Fruit fly (Drosophila melanogaster) whole organism, embryonic: ENCODE measurements around the gene Kdm3.
A peak's percentile ranks its signal among the peaks of the same experiment; 100 is the strongest.

ENCODE experiments used
- Aef1 ChIP-seq: fragments of 200-800 bp; sonication (Bioruptor generic); IDR thresholded peaks from 3 replicates; pipeline ENCODE4 v1.3.6; 2022; ENCODE audit warnings: missing biosample characterization, missing genetic modification characterization
- Atf3 ChIP-seq: fragments of 200-800 bp; sonication (Bioruptor generic); optimal IDR thresholded peaks from 3 replicates; lab custom pipeline; 2016; ENCODE audit warnings: missing biosample characterization, missing genetic modification characterization
- Atf6 ChIP-seq: fragments of 200-800 bp; sonication (Bioruptor generic); IDR thresholded peaks from 2 replicates; pipeline ENCODE4 v1.3.6; 2022; ENCODE audit warnings: missing biosample characterization, missing genetic modification characterization
- B-H2 ChIP-seq: fragments of 200-800 bp; sonication (Bioruptor generic); optimal IDR thresholded peaks from 2 replicates; lab custom pipeline; 2018; ENCODE audit warnings: missing biosample characterization, mild to moderate bottlenecking, missing genetic modification characterization
- BtbVII ChIP-seq: fragments of 200-800 bp; sonication (Bioruptor generic); optimal IDR thresholded peaks from 3 replicates; lab custom pipeline; 2017; ENCODE audit warnings: missing biosample characterization, mild to moderate bottlenecking, missing genetic modification characterization
- CG10267 ChIP-seq: fragments of 200-800 bp; sonication (Bioruptor generic); optimal IDR thresholded peaks from 2 replicates; lab custom pipeline; 2018; ENCODE audit warnings: missing biosample characterization, mild to moderate bottlenecking, missing genetic modification characterization, moderate library complexity
- CG10321 ChIP-seq: fragments of 200-800 bp; sonication (Bioruptor generic); IDR thresholded peaks from 2 replicates; pipeline ENCODE4 v1.3.6; 2022; ENCODE audit warnings: missing biosample characterization, missing genetic modification characterization
- CG10654 ChIP-seq: fragments of 200-800 bp; sonication (Bioruptor generic); optimal IDR thresholded peaks from 2 replicates; lab custom pipeline; 2016; ENCODE audit warnings: missing biosample characterization, missing genetic modification characterization
- CG1603 ChIP-seq: fragments of 200-800 bp; sonication (Bioruptor generic); optimal IDR thresholded peaks from 2 replicates; lab custom pipeline; 2019; ENCODE audit warnings: missing biosample characterization, mild to moderate bottlenecking, missing genetic modification characterization, moderate library complexity
- CG16779 ChIP-seq: fragments of 200-800 bp; sonication (Bioruptor generic); IDR thresholded peaks from 2 replicates; pipeline ENCODE4 v1.3.6; 2022; ENCODE audit warnings: missing biosample characterization, missing genetic modification characterization
- CG17328 ChIP-seq: fragments of 200-800 bp; sonication (Bioruptor generic); IDR thresholded peaks from 2 replicates; pipeline ENCODE4 v1.3.6; 2022; ENCODE audit warnings: missing biosample characterization, missing genetic modification characterization
- CG18011 ChIP-seq: fragments of 200-800 bp; sonication (Bioruptor generic); optimal IDR thresholded peaks from 2 replicates; lab custom pipeline; 2017; ENCODE audit warnings: missing biosample characterization, missing genetic modification characterization, mild to moderate bottlenecking, moderate library complexity, missing genotype
- CG2120 ChIP-seq: fragments of 200-800 bp; sonication (Bioruptor generic); optimal IDR thresholded peaks from 3 replicates; lab custom pipeline; 2016; ENCODE audit warnings: missing biosample characterization, missing genetic modification characterization
- CG30431 ChIP-seq: fragments of 200-800 bp; sonication (Bioruptor generic); optimal IDR thresholded peaks from 2 replicates; lab custom pipeline; 2017; ENCODE audit warnings: missing biosample characterization, missing genetic modification characterization
- CG31388 ChIP-seq: fragments of 200-800 bp; sonication (Bioruptor generic); optimal IDR thresholded peaks from 2 replicates; lab custom pipeline; 2016; ENCODE audit warnings: missing biosample characterization, missing genetic modification characterization
- CG3281 ChIP-seq: fragments of 200-800 bp; sonication (Bioruptor generic); optimal IDR thresholded peaks from 3 replicates; lab custom pipeline; 2017; ENCODE audit warnings: missing biosample characterization, mild to moderate bottlenecking, missing genetic modification characterization
- CG33213 ChIP-seq: fragments of 200-800 bp; sonication (Bioruptor generic); optimal IDR thresholded peaks from 3 replicates; lab custom pipeline; 2016; ENCODE audit warnings: missing biosample characterization, missing genetic modification characterization
- CG4617 ChIP-seq: fragments of 200-800 bp; sonication (Bioruptor generic); optimal IDR thresholded peaks from 3 replicates; lab custom pipeline; 2016; ENCODE audit warnings: missing biosample characterization, missing genetic modification characterization, borderline replicate concordance
- CG5245 ChIP-seq: fragments of 200-800 bp; sonication (Bioruptor generic); optimal IDR thresholded peaks from 3 replicates; lab custom pipeline; 2016; ENCODE audit warnings: missing biosample characterization, missing genetic modification characterization
- CG6683 ChIP-seq: fragments of 200-800 bp; sonication (Bioruptor generic); optimal IDR thresholded peaks from 2 replicates; lab custom pipeline; 2017; ENCODE audit warnings: missing biosample characterization, mild to moderate bottlenecking, missing genetic modification characterization, missing genetic modification reagents
- CG8290 ChIP-seq, 3 experiments: fragments of 200-800 bp; sonication (Bioruptor generic); optimal IDR thresholded peaks; 2 replicates each; lab custom pipeline; 2016 to 2019; ENCODE audit warnings: missing biosample characterization in 3 of 3, missing genetic modification characterization in 3 of 3, mild to moderate bottlenecking in 2 of 3, moderate library complexity in 1 of 3
- CHES-1-like ChIP-seq: fragments of 200-800 bp; sonication (Bioruptor generic); optimal IDR thresholded peaks from 2 replicates; lab custom pipeline; 2016; ENCODE audit warnings: missing biosample characterization, missing genetic modification characterization
- CoRest ChIP-seq: fragments of 200-800 bp; sonication (Bioruptor generic); optimal IDR thresholded peaks from 3 replicates; lab custom pipeline; 2018; ENCODE audit warnings: missing biosample characterization, mild to moderate bottlenecking, missing genetic modification characterization, moderate library complexity
- D19B ChIP-seq: fragments of 200-800 bp; sonication (Bioruptor generic); optimal IDR thresholded peaks from 2 replicates; lab custom pipeline; 2017; ENCODE audit warnings: missing biosample characterization, mild to moderate bottlenecking, missing genetic modification characterization
- HmgD ChIP-seq: fragments of 200-800 bp; sonication (Bioruptor generic); optimal IDR thresholded peaks from 3 replicates; lab custom pipeline; 2016; ENCODE audit warnings: missing biosample characterization, missing genetic modification characterization
- NfI ChIP-seq: fragments of 200-800 bp; sonication (Bioruptor generic); optimal IDR thresholded peaks from 3 replicates; lab custom pipeline; 2018; ENCODE audit warnings: missing biosample characterization, mild to moderate bottlenecking, missing genetic modification characterization, moderate library complexity
- Ravus ChIP-seq: fragments of 200-800 bp; sonication (Bioruptor generic); IDR thresholded peaks from 2 replicates; pipeline ENCODE4 v1.3.6; 2022; ENCODE audit warnings: missing biosample characterization, missing genetic modification characterization
- Scr ChIP-seq: fragments of 200-800 bp; sonication (Bioruptor generic); IDR thresholded peaks from 2 replicates; pipeline ENCODE4 v1.3.6; 2022; ENCODE audit warnings: missing biosample characterization, missing genetic modification characterization; ENCODE audit not compliant: partially characterized antibody
- az2 ChIP-seq: fragments of 200-800 bp; sonication (Bioruptor generic); optimal IDR thresholded peaks from 3 replicates; lab custom pipeline; 2016; ENCODE audit warnings: missing biosample characterization, missing genetic modification characterization
- bbx ChIP-seq: fragments of 200-800 bp; sonication (Bioruptor generic); IDR thresholded peaks from 2 replicates; pipeline ENCODE4 v1.3.6; 2022; ENCODE audit warnings: missing biosample characterization, missing genetic modification characterization; ENCODE audit not compliant: partially characterized antibody
- cas ChIP-seq: fragments of 200-800 bp; sonication (Bioruptor generic); IDR thresholded peaks from 2 replicates; pipeline ENCODE4 v1.3.6; 2022; ENCODE audit warnings: missing biosample characterization, missing genetic modification characterization
- crp ChIP-seq, 2 experiments: fragments of 200-800 bp; sonication (Bioruptor generic); optimal IDR thresholded peaks; 2 replicates in 1 of 2; 3 replicates in 1 of 2; lab custom pipeline; 2017; ENCODE audit warnings: missing biosample characterization in 2 of 2, missing genetic modification characterization in 2 of 2, mild to moderate bottlenecking in 1 of 2, moderate library complexity in 1 of 2
- dati ChIP-seq: fragments of 200-800 bp; sonication (Bioruptor generic); IDR thresholded peaks from 2 replicates; pipeline ENCODE4 v1.3.6; 2022; ENCODE audit warnings: missing biosample characterization, missing genetic modification characterization
- dm ChIP-seq: fragments of 200-800 bp; sonication (Bioruptor generic); optimal IDR thresholded peaks from 3 replicates; lab custom pipeline; 2016; ENCODE audit warnings: missing biosample characterization, missing genetic modification characterization
- dmrt11E ChIP-seq: fragments of 200-800 bp; sonication (Bioruptor generic); optimal IDR thresholded peaks from 3 replicates; lab custom pipeline; 2018; ENCODE audit warnings: missing biosample characterization, mild to moderate bottlenecking, missing genetic modification characterization, moderate library complexity
- dysf ChIP-seq: fragments of 200-800 bp; sonication (Bioruptor generic); IDR thresholded peaks from 3 replicates; pipeline ENCODE4 v1.3.6; 2022; ENCODE audit warnings: missing biosample characterization, missing genetic modification characterization
- ewg ChIP-seq: fragments of 200-800 bp; sonication (Bioruptor generic); optimal IDR thresholded peaks from 3 replicates; lab custom pipeline; 2017; ENCODE audit warnings: mild to moderate bottlenecking, missing biosample characterization, missing genetic modification reagents, missing genetic modification characterization
- fd3F ChIP-seq: fragments of 200-800 bp; sonication (Bioruptor generic); optimal IDR thresholded peaks from 2 replicates; lab custom pipeline; 2018; ENCODE audit warnings: missing biosample characterization, mild to moderate bottlenecking, missing genetic modification characterization, moderate library complexity
- gt ChIP-seq: fragments of 200-800 bp; sonication (Bioruptor generic); IDR thresholded peaks from 2 replicates; pipeline ENCODE4 v1.3.6; 2022; ENCODE audit warnings: missing biosample characterization, missing genetic modification characterization
- hb ChIP-seq: fragments of 200-800 bp; sonication (Bioruptor generic); IDR thresholded peaks from 3 replicates; pipeline ENCODE4 v1.3.6; 2022; ENCODE audit warnings: missing biosample characterization, missing genetic modification characterization; ENCODE audit not compliant: partially characterized antibody
- knrl ChIP-seq: fragments of 200-800 bp; sonication (Bioruptor generic); IDR thresholded peaks from 3 replicates; pipeline ENCODE4 v1.3.6; 2022; ENCODE audit warnings: missing biosample characterization, missing genetic modification characterization; ENCODE audit not compliant: partially characterized antibody
- mam ChIP-seq: fragments of 200-800 bp; sonication (Bioruptor generic); optimal IDR thresholded peaks from 3 replicates; lab custom pipeline; 2016; ENCODE audit warnings: missing biosample characterization, missing genetic modification characterization
- psq ChIP-seq: fragments of 200-800 bp; sonication (Bioruptor generic); optimal IDR thresholded peaks from 2 replicates; lab custom pipeline; 2017; ENCODE audit warnings: missing biosample characterization, missing genetic modification characterization
- rib ChIP-seq: fragments of 200-800 bp; sonication (Bioruptor generic); IDR thresholded peaks from 2 replicates; pipeline ENCODE4 v1.3.6; 2022; ENCODE audit warnings: missing biosample characterization, missing genetic modification characterization
- sima ChIP-seq: fragments of 200-800 bp; sonication (Bioruptor generic); optimal IDR thresholded peaks from 2 replicates; lab custom pipeline; 2016; ENCODE audit warnings: missing biosample characterization, missing genetic modification characterization
- sisA ChIP-seq: fragments of 200-800 bp; sonication (Bioruptor generic); IDR thresholded peaks from 2 replicates; pipeline ENCODE4 v1.3.6; 2022; ENCODE audit warnings: missing biosample characterization, missing genetic modification characterization
- tx ChIP-seq: fragments of 200-800 bp; sonication (Bioruptor generic); optimal IDR thresholded peaks from 2 replicates; lab custom pipeline; 2016; ENCODE audit warnings: missing biosample characterization, missing genetic modification characterization
- unpg ChIP-seq: fragments of 200-800 bp; sonication (Bioruptor generic); optimal IDR thresholded peaks from 3 replicates; lab custom pipeline; 2018; ENCODE audit warnings: missing biosample characterization, mild to moderate bottlenecking, missing genetic modification characterization, moderate library complexity

The Kdm3 gene

dm6 chr3R:9563240-9563992 is 47.6 kb downstream of the Kdm3 start, which contains the start of the genes CG9393 and Vps45 (continued):
- no peak for TF ChIP-seq CG3281 (GFP tag; lab: Kevin White, UChicago)
- peak; percentile 44 for TF ChIP-seq HmgD (GFP tag; lab: Kevin White, UChicago)
- TF ChIP-seq BtbVII = no peak
- TF ChIP-seq CG16779 = no peak
- 0 out of 2 replicates have a peak, but pooled peaks have one; percentile 36 for TF ChIP-seq cas (GFP tag; lab: Robert Waterston, UW)
- no peak for TF ChIP-seq CG30431 (GFP tag; lab: Kevin White, UChicago)
- peak; percentile 70 for TF ChIP-seq B-H2
- TF ChIP-seq tx (GFP tag; lab: Kevin White, UChicago) = peak; percentile 25
- TF ChIP-seq CHES-1-like = peak; percentile 54
- TF ChIP-seq CG6683 (GFP tag; lab: Kevin White, UChicago) = peak; percentile 5
- no peak for TF ChIP-seq dati (GFP tag; lab: Robert Waterston, UW)
- peak; percentile 59 for TF ChIP-seq dmrt11E
- TF ChIP-seq Atf3 (GFP tag; lab: Kevin White, UChicago) = peak; percentile 42
- no peak for TF ChIP-seq gt (GFP tag; lab: Robert Waterston, UW)
- no peak for TF ChIP-seq sima
- no peak; the same call in 1 of the 2 replicates for TF ChIP-seq Atf6
- TF ChIP-seq mam = peak; percentile 79
- TF ChIP-seq dysf = 0 out of 3 replicates have a peak, but pooled peaks have one; percentile 16
- TF ChIP-seq CG5245 (GFP tag; lab: Kevin White, UChicago) = peak; percentile 10
- peak; percentile 94 for TF ChIP-seq Scr
- TF ChIP-seq CG33213 (GFP tag; lab: Kevin White, UChicago) = peak; percentile 12
- peak; percentile 26 for TF ChIP-seq psq (GFP tag; lab: Kevin White, UChicago)
- TF ChIP-seq CoRest (tag; lab: Kevin White, UChicago) = peak; percentile 76
- TF ChIP-seq bbx (GFP tag; lab: Robert Waterston, UW) = peak; percentile 92
- no peak for TF ChIP-seq CG1603 (tag; lab: Kevin White, UChicago)
- peak; percentile 25 for TF ChIP-seq CG18011 (GFP tag; lab: Kevin White, UChicago)
- 0 out of 2 replicates have a peak, but pooled peaks have one; percentile 16 for TF ChIP-seq CG10321 (GFP tag; lab: Robert Waterston, UW)
- peak; percentile 95 for TF ChIP-seq knrl (GFP tag; lab: Robert Waterston, UW)
- peak; percentile 48 for TF ChIP-seq fd3F (GFP tag; lab: Kevin White, UChicago)
- peak; percentile 93 for TF ChIP-seq hb (GFP tag; lab: Robert Waterston, UW)
- TF ChIP-seq unpg (GFP tag; lab: Kevin White, UChicago) = no peak
- peak; percentile 65 for TF ChIP-seq CG10267 (tag; lab: Kevin White, UChicago)
- 0 out of 2 replicates have a peak, but pooled peaks have one; percentile 35 for TF ChIP-seq CG17328 (GFP tag; lab: Robert Waterston, UW)
- peak; percentile 38 for TF ChIP-seq ewg
- peak; percentile 28 to 82 for TF ChIP-seq crp (GFP tag; optimal IDR thresholded peaks at IDR 0.05; lab: Kevin White, UChicago)
- peak; percentile 76 for TF ChIP-seq dm (GFP tag; lab: Kevin White, UChicago)
- peak; percentile 58 for TF ChIP-seq NfI (GFP tag; lab: Kevin White, UChicago)
- TF ChIP-seq CG4617 (GFP tag; lab: Kevin White, UChicago) = peak; percentile 75
- TF ChIP-seq rib (GFP tag; lab: Robert Waterston, UW) = peak; percentile 73
- TF ChIP-seq CG8290 (GFP tag; optimal IDR thresholded peaks at IDR 0.05; lab: Kevin White, UChicago) = peak; percentile 47
- TF ChIP-seq CG8290 (tag; optimal IDR thresholded peaks at IDR 0.05; lab: Kevin White, UChicago) = no peak
- peak; percentile 27; the same call in 1 of the 3 replicates for TF ChIP-seq Aef1
- no peak; the same call in 1 of the 2 replicates for TF ChIP-seq Ravus
- TF ChIP-seq CG10654 (GFP tag; lab: Kevin White, UChicago) = peak; percentile 59
- TF ChIP-seq CG31388 (GFP tag; lab: Kevin White, UChicago) = peak; percentile 13
- peak; percentile 48 for TF ChIP-seq az2
- TF ChIP-seq sisA (GFP tag; lab: Robert Waterston, UW) = peak; percentile 34; the same call in 1 of the 2 replicates
- TF ChIP-seq CG2120 (GFP tag; lab: Kevin White, UChicago) = peak; percentile 88
- no peak for TF ChIP-seq D19B (GFP tag; lab: Kevin White, UChicago)
